ENCODE assay signal across 2 worm cellular contexts in the genomic region with DNA sequence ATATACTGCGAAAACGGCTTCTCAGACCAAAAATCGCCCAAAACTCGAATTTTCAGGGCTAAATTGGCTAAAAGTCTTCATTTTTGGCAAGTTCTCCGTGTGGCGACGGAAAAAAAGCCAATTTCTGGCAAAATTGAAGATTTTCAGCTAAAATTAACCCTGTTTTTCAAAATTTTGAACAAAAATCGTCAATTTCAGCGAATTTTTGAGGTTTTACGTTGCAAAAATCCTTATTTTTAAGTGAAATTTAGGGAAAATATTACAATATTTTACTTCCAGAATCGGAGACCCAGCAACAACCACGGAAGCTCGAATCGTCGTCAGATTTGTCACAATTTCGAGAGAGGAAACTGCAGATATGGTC.
TF ChIP-seq lines count a peak whose summit lies in the region.

No protein-coding gene starts in this region.

TF ChIP-seq in whole organism, L4 larva, 104 proteins besides CTCF, POLR2A, EP300 and RAD21:
- TF ChIP-seq aha-1 (tag; lab: Kevin White, UChicago) (peak; percentile 65), skn-1 (tag; optimal IDR thresholded peaks at IDR 0.05; lab: Kevin White, UChicago) (no peak)
TF ChIP-seq in whole organism, L4 larva: peak in this region for 1.

TF ChIP-seq in whole organism, young adult, 124 proteins besides CTCF, POLR2A, EP300 and RAD21:
- TF ChIP-seq dpl-1 (GFP tag; optimal IDR thresholded peaks at IDR 0.05; lab: Kevin White, UChicago) (peak; percentile 26), snpc-4 (GFP tag; optimal IDR thresholded peaks at IDR 0.05; lab: Kevin White, UChicago) (peak; percentile 12), snpc-4 (tag; optimal IDR thresholded peaks at IDR 0.05; lab: Kevin White, UChicago) (no peak), F33H1.4 (GFP tag; IDR thresholded peaks at IDR 0.05; lab: Robert Waterston, UW) (no peak)
